Fruit fly (Drosophila melanogaster) whole organism, embryonic: ENCODE data around the gene Girdin.
A peak's percentile ranks its signal among the peaks of the same experiment; 100 is the strongest.

Source experiments
- Asciz ChIP-seq: fragments of 200-800 bp; sonication (Bioruptor generic); optimal IDR thresholded peaks from 2 replicates; lab custom pipeline; 2017; ENCODE audit warnings: missing biosample characterization, mild to moderate bottlenecking, missing genetic modification characterization, missing genetic modification reagents
- Atf6 ChIP-seq: fragments of 200-800 bp; sonication (Bioruptor generic); IDR thresholded peaks from 2 replicates; pipeline ENCODE4 v1.3.6; 2022; ENCODE audit warnings: missing biosample characterization, missing genetic modification characterization
- CG1024 ChIP-seq: fragments of 200-800 bp; sonication (Bioruptor generic); IDR thresholded peaks from 2 replicates; pipeline ENCODE4 v1.3.6; 2022; ENCODE audit warnings: missing biosample characterization, missing genetic modification characterization
- CG11398 ChIP-seq: fragments of 200-800 bp; sonication (Bioruptor generic); optimal IDR thresholded peaks from 2 replicates; lab custom pipeline; 2016; ENCODE audit warnings: missing biosample characterization, missing genetic modification characterization
- CG13775 ChIP-seq: fragments of 200-800 bp; sonication (Bioruptor generic); optimal IDR thresholded peaks from 3 replicates; lab custom pipeline; 2017; ENCODE audit warnings: missing biosample characterization, mild to moderate bottlenecking, missing genetic modification characterization
- CG17186 ChIP-seq: fragments of 200-800 bp; sonication (Bioruptor generic); optimal IDR thresholded peaks from 3 replicates; lab custom pipeline; 2017; ENCODE audit warnings: missing biosample characterization, missing genetic modification reagents, missing genetic modification characterization
- CG17361 ChIP-seq: fragments of 200-800 bp; sonication (Bioruptor generic); IDR thresholded peaks from 3 replicates; pipeline ENCODE4 v1.3.6; 2022; ENCODE audit warnings: missing biosample characterization, missing genetic modification characterization
- CG2120 ChIP-seq: fragments of 200-800 bp; sonication (Bioruptor generic); optimal IDR thresholded peaks from 3 replicates; lab custom pipeline; 2016; ENCODE audit warnings: missing biosample characterization, missing genetic modification characterization
- CG2712 ChIP-seq: fragments of 200-800 bp; optimal IDR thresholded peaks from 3 replicates; lab custom pipeline; 2019; ENCODE audit warnings: missing biosample characterization, mild to moderate bottlenecking, missing genetic modification characterization, moderate library complexity
- CG3995 ChIP-seq: fragments of 200-800 bp; sonication (Bioruptor generic); optimal IDR thresholded peaks from 3 replicates; lab custom pipeline; 2016; ENCODE audit warnings: missing biosample characterization, missing genetic modification characterization
- CG4360 ChIP-seq: fragments of 200-800 bp; sonication (Bioruptor generic); IDR thresholded peaks from 2 replicates; pipeline ENCODE4 v1.3.6; 2022; ENCODE audit warnings: missing biosample characterization, missing genetic modification characterization
- CG8290 ChIP-seq, 3 experiments: fragments of 200-800 bp; sonication (Bioruptor generic); optimal IDR thresholded peaks; 2 replicates each; lab custom pipeline; 2016 to 2019; ENCODE audit warnings: missing biosample characterization in 3 of 3, missing genetic modification characterization in 3 of 3, mild to moderate bottlenecking in 2 of 3, moderate library complexity in 1 of 3
- CG8388 ChIP-seq: fragments of 200-800 bp; sonication (Bioruptor generic); optimal IDR thresholded peaks from 2 replicates; lab custom pipeline; 2019; ENCODE audit warnings: missing biosample characterization, mild to moderate bottlenecking, missing genetic modification characterization, moderate library complexity
- CG9727 ChIP-seq: fragments of 200-800 bp; sonication (Bioruptor generic); optimal IDR thresholded peaks from 3 replicates; lab custom pipeline; 2017; ENCODE audit warnings: missing biosample characterization, mild to moderate bottlenecking, missing genetic modification characterization
- CTCF ChIP-seq: fragments of 200-800 bp; sonication (Bioruptor generic); optimal IDR thresholded peaks from 2 replicates; lab custom pipeline; 2017; ENCODE audit warnings: missing biosample characterization, mild to moderate bottlenecking, missing genetic modification characterization, moderate library complexity
- Doc2 ChIP-seq: fragments of 200-800 bp; sonication (Bioruptor generic); IDR thresholded peaks from 2 replicates; pipeline ENCODE4 v1.3.6; 2022; ENCODE audit warnings: missing biosample characterization, missing genetic modification characterization
- Drgx ChIP-seq: fragments of 200-800 bp; sonication (Bioruptor generic); IDR thresholded peaks from 2 replicates; pipeline ENCODE4 v1.3.6; 2022; ENCODE audit warnings: missing biosample characterization, missing genetic modification characterization
- Eip74EF ChIP-seq, 2 experiments: fragments of 200-800 bp in 1 of 2; fragments of >200 bp in 1 of 2; sonication (Bioruptor generic) in 1 of 2; optimal IDR thresholded peaks; 2 replicates each; lab custom pipeline; 2017 to 2019; ENCODE audit warnings: missing biosample characterization in 2 of 2, missing genetic modification characterization in 2 of 2, mild to moderate bottlenecking in 1 of 2, moderate library complexity in 1 of 2
- GATAe ChIP-seq: fragments of 200-800 bp; sonication (Bioruptor generic); conservative IDR thresholded peaks from 2 replicates; pipeline ENCODE4 v1.3.6; 2022; ENCODE audit warnings: missing biosample characterization, missing genetic modification characterization
- Gsc ChIP-seq: fragments of 200-800 bp; sonication (Bioruptor generic); IDR thresholded peaks from 2 replicates; pipeline ENCODE4 v1.3.6; 2022; ENCODE audit warnings: missing biosample characterization, missing genetic modification characterization
- NK7.1 ChIP-seq: fragments of 200-800 bp; sonication (Bioruptor generic); optimal IDR thresholded peaks from 3 replicates; lab custom pipeline; 2016; ENCODE audit warnings: missing biosample characterization, missing genetic modification characterization
- Side ChIP-seq: fragments of 200-800 bp; sonication (Bioruptor generic); optimal IDR thresholded peaks from 2 replicates; lab custom pipeline; 2016; ENCODE audit warnings: missing biosample characterization, missing genetic modification characterization
- Sin3A ChIP-seq: fragments of >200 bp; optimal IDR thresholded peaks from 2 replicates; lab custom pipeline; 2018
- Sox102F ChIP-seq: fragments of 200-800 bp; sonication (Bioruptor generic); optimal IDR thresholded peaks from 2 replicates; lab custom pipeline; 2018; ENCODE audit warnings: missing biosample characterization, mild to moderate bottlenecking, missing genetic modification characterization, moderate library complexity
- Spps ChIP-seq: fragments of 200-800 bp; sonication (Bioruptor generic); optimal IDR thresholded peaks from 2 replicates; lab custom pipeline; 2018; ENCODE audit warnings: missing biosample characterization, mild to moderate bottlenecking, missing genetic modification characterization
- Ssrp ChIP-seq: fragments of 200-800 bp; sonication (Bioruptor generic); optimal IDR thresholded peaks from 2 replicates; lab custom pipeline; 2018; ENCODE audit warnings: missing biosample characterization, mild to moderate bottlenecking, missing genetic modification characterization, moderate library complexity
- Vsx1 ChIP-seq: fragments of 200-800 bp; sonication (Bioruptor generic); optimal IDR thresholded peaks from 2 replicates; lab custom pipeline; 2017; ENCODE audit warnings: missing biosample characterization, mild to moderate bottlenecking, missing genetic modification characterization, missing genetic modification reagents
- YL-1 ChIP-seq: fragments of 200-800 bp; sonication (Bioruptor generic); optimal IDR thresholded peaks from 3 replicates; lab custom pipeline; 2017; ENCODE audit warnings: missing biosample characterization, mild to moderate bottlenecking, missing genetic modification characterization
- al ChIP-seq: fragments of 200-800 bp; sonication (Bioruptor generic); IDR thresholded peaks from 2 replicates; pipeline ENCODE4 v1.3.6; 2022; ENCODE audit warnings: missing biosample characterization, missing genetic modification characterization
- az2 ChIP-seq: fragments of 200-800 bp; sonication (Bioruptor generic); optimal IDR thresholded peaks from 3 replicates; lab custom pipeline; 2016; ENCODE audit warnings: missing biosample characterization, missing genetic modification characterization
- bab2 ChIP-seq: fragments of 200-800 bp; sonication (Bioruptor generic); optimal IDR thresholded peaks from 2 replicates; lab custom pipeline; 2016; ENCODE audit warnings: missing biosample characterization, missing genetic modification characterization
- bsh ChIP-seq, 2 experiments: fragments of 200-800 bp; sonication (Bioruptor generic); optimal IDR thresholded peaks; 2 replicates each; lab custom pipeline; 2017 to 2018; ENCODE audit warnings: mild to moderate bottlenecking in 2 of 2, missing biosample characterization in 2 of 2, missing genetic modification characterization in 2 of 2, moderate library complexity in 1 of 2
- chm ChIP-seq: fragments of 200-800 bp; sonication (Bioruptor generic); IDR thresholded peaks from 2 replicates; pipeline ENCODE4 v1.3.6; 2022; ENCODE audit warnings: missing biosample characterization, missing genetic modification characterization
- chn ChIP-seq: fragments of 200-800 bp; sonication (Bioruptor generic); optimal IDR thresholded peaks from 2 replicates; lab custom pipeline; 2016; ENCODE audit warnings: missing biosample characterization, missing genetic modification characterization
- cwo ChIP-seq: fragments of 200-800 bp; sonication (Bioruptor generic); optimal IDR thresholded peaks from 3 replicates; lab custom pipeline; 2017; ENCODE audit warnings: missing biosample characterization, missing genetic modification characterization, mild to moderate bottlenecking, moderate library complexity, missing genetic modification reagents
- ems ChIP-seq: fragments of 200-800 bp; sonication (Bioruptor generic); optimal IDR thresholded peaks from 3 replicates; lab custom pipeline; 2016; ENCODE audit warnings: missing biosample characterization, missing genetic modification characterization
- eyg ChIP-seq: fragments of 200-800 bp; sonication (Bioruptor generic); optimal IDR thresholded peaks from 3 replicates; lab custom pipeline; 2016; ENCODE audit warnings: missing biosample characterization, missing genetic modification characterization
- fru ChIP-seq: fragments of >200 bp; optimal IDR thresholded peaks from 2 replicates; lab custom pipeline; 2017
- inv ChIP-seq: fragments of 200-800 bp; sonication (Bioruptor generic); IDR thresholded peaks from 2 replicates; pipeline ENCODE4 v1.3.6; 2022; ENCODE audit warnings: missing biosample characterization, missing genetic modification characterization; ENCODE audit not compliant: partially characterized antibody
- klu ChIP-seq: fragments of 200-800 bp; sonication (Bioruptor generic); IDR thresholded peaks from 2 replicates; pipeline ENCODE4 v1.3.6; 2022; ENCODE audit warnings: missing biosample characterization, missing genetic modification characterization
- maf-S ChIP-seq: fragments of 200-800 bp; sonication (Bioruptor generic); optimal IDR thresholded peaks from 2 replicates; lab custom pipeline; 2016; ENCODE audit warnings: missing biosample characterization, missing genetic modification characterization
- mld ChIP-seq: fragments of 200-800 bp; sonication (Bioruptor generic); IDR thresholded peaks from 3 replicates; pipeline ENCODE4 v1.3.6; 2022; ENCODE audit warnings: missing biosample characterization, missing genetic modification characterization; ENCODE audit not compliant: partially characterized antibody
- nerfin-2 ChIP-seq: fragments of 200-800 bp; sonication (Bioruptor generic); IDR thresholded peaks from 2 replicates; pipeline ENCODE4 v1.3.6; 2022; ENCODE audit warnings: missing biosample characterization, missing genetic modification characterization; ENCODE audit not compliant: partially characterized antibody
- oc ChIP-seq: fragments of 200-800 bp; sonication (Bioruptor generic); optimal IDR thresholded peaks from 2 replicates; lab custom pipeline; 2018; ENCODE audit warnings: missing biosample characterization, mild to moderate bottlenecking, missing genetic modification characterization, moderate library complexity
- onecut ChIP-seq: fragments of 200-800 bp; sonication (Bioruptor generic); IDR thresholded peaks from 2 replicates; pipeline ENCODE4 v1.3.6; 2022; ENCODE audit warnings: missing biosample characterization, missing genetic modification characterization
- prd ChIP-seq, 3 experiments: fragments of >200 bp in 2 of 3; fragments of 200-800 bp in 1 of 3; sonication (Bioruptor generic) in 1 of 3; optimal IDR thresholded peaks in 2 of 3; IDR thresholded peaks in 1 of 3; 2 replicates in 2 of 3; 3 replicates in 1 of 3; pipeline versions ENCODE4 v1.3.6 to Lab custom; 2017 to 2022; ENCODE audit warnings: missing biosample characterization in 1 of 3, missing genetic modification characterization in 1 of 3
- row ChIP-seq: fragments of 200-800 bp; sonication (Bioruptor generic); IDR thresholded peaks from 3 replicates; pipeline ENCODE4 v1.3.6; 2022; ENCODE audit warnings: missing biosample characterization, missing genetic modification characterization
- run ChIP-seq: fragments of 200-800 bp; sonication (Bioruptor generic); optimal IDR thresholded peaks from 3 replicates; lab custom pipeline; 2018; ENCODE audit warnings: missing biosample characterization, mild to moderate bottlenecking, missing genetic modification characterization
- sd ChIP-seq: fragments of 200-800 bp; sonication (Bioruptor generic); optimal IDR thresholded peaks from 3 replicates; lab custom pipeline; 2018; ENCODE audit warnings: missing biosample characterization, mild to moderate bottlenecking, missing genetic modification characterization, moderate library complexity
- sim ChIP-seq: fragments of 200-800 bp; sonication (Bioruptor generic); IDR thresholded peaks from 2 replicates; pipeline ENCODE4 v1.3.6; 2022; ENCODE audit warnings: missing biosample characterization, missing genetic modification characterization
- zen ChIP-seq: fragments of 200-800 bp; sonication (Bioruptor generic); optimal IDR thresholded peaks from 3 replicates; lab custom pipeline; 2018; ENCODE audit warnings: missing biosample characterization, mild to moderate bottlenecking, missing genetic modification characterization, moderate library complexity

Gene Girdin

dm6 chr3L:3179474-3179873 lies 744 bp downstream of the Girdin start (continued):
- TF ChIP-seq Gsc (GFP tag; lab: Robert Waterston, UW) (peak; percentile 57; the same call in 1 of the 2 replicates), fru (lab: Kevin White, UChicago) (no peak), prd (optimal IDR thresholded peaks at IDR 0.05; lab: Kevin White, UChicago) (no peak), prd (GFP tag; IDR thresholded peaks at IDR 0.05; lab: Robert Waterston, UW) (peak; percentile 94), row (GFP tag; lab: Robert Waterston, UW) (peak; percentile 95), ems (GFP tag; lab: Kevin White, UChicago) (peak; percentile 88), chn (GFP tag; lab: Kevin White, UChicago) (peak; percentile 79), YL-1 (GFP tag; lab: Kevin White, UChicago) (peak; percentile 42), CG9727 (GFP tag; lab: Kevin White, UChicago) (peak; percentile 80), sim (peak; percentile 78), sd (tag; lab: Kevin White, UChicago) (no peak), Spps (tag; lab: Kevin White, UChicago) (peak; percentile 86), zen (tag; lab: Kevin White, UChicago) (peak; percentile 68), CG11398 (peak; percentile 24), az2 (GFP tag; lab: Kevin White, UChicago) (peak; percentile 83), CG3995 (GFP tag; lab: Kevin White, UChicago) (peak; percentile 52), Drgx (GFP tag; lab: Robert Waterston, UW) (peak; percentile 90), CG17361 (GFP tag; lab: Robert Waterston, UW) (no peak; the same call in 2 of the 3 replicates), CG2712 (tag; lab: Kevin White, UChicago) (peak; percentile 92), cwo (GFP tag; lab: Kevin White, UChicago) (peak; percentile 85), Atf6 (peak; percentile 90), Sox102F (GFP tag; lab: Kevin White, UChicago) (peak; percentile 86), Side (peak; percentile 86), onecut (peak; percentile 80), mld (GFP tag; lab: Robert Waterston, UW) (no peak), NK7.1 (GFP tag; lab: Kevin White, UChicago) (peak; percentile 78), CG17186 (GFP tag; lab: Kevin White, UChicago) (peak; percentile 18), Ssrp (peak; percentile 75), CTCF (GFP tag; lab: Kevin White, UChicago) (no peak), CG4360 (GFP tag; lab: Robert Waterston, UW) (peak; percentile 74), maf-S (peak; percentile 80), CG8290 (GFP tag; optimal IDR thresholded peaks at IDR 0.05; lab: Kevin White, UChicago) (peak; percentile 79), CG8290 (tag; optimal IDR thresholded peaks at IDR 0.05; lab: Kevin White, UChicago) (no peak), CG8388 (GFP tag; lab: Kevin White, UChicago) (peak; percentile 84), nerfin-2 (GFP tag; lab: Robert Waterston, UW) (no peak), GATAe (GFP tag; lab: Robert Waterston, UW) (peak; percentile 75; the same call in 1 of the 2 replicates), Doc2 (GFP tag; lab: Robert Waterston, UW) (peak; percentile 75), CG2120 (GFP tag; lab: Kevin White, UChicago) (peak; percentile 87), inv (GFP tag; lab: Robert Waterston, UW) (no peak), oc (no peak), Eip74EF (GFP tag; optimal IDR thresholded peaks at IDR 0.05; lab: Kevin White, UChicago) (no peak), al (GFP tag; lab: Robert Waterston, UW) (peak; percentile 76), Sin3A (lab: Kevin White, UChicago) (no peak), chm (GFP tag; lab: Robert Waterston, UW) (peak; percentile 88), run (tag; lab: Kevin White, UChicago) (peak; percentile 63), CG1024 (GFP tag; lab: Robert Waterston, UW) (peak; percentile 56; the same call in 1 of the 2 replicates), eyg (GFP tag; lab: Kevin White, UChicago) (peak; percentile 78), Asciz (GFP tag; lab: Kevin White, UChicago) (no peak), klu (GFP tag; lab: Robert Waterston, UW) (peak; percentile 62), bab2 (GFP tag; lab: Kevin White, UChicago) (peak; percentile 88), bsh (GFP tag; optimal IDR thresholded peaks at IDR 0.05; lab: Kevin White, UChicago) (peak; percentile 71 to 90), Vsx1 (no peak), CG13775 (GFP tag; lab: Kevin White, UChicago) (peak; percentile 78)
